Worm (Caenorhabditis elegans) whole organism, L4 larva: ENCODE measurements around the gene gst-32.

ENCODE experiments used
- Y75B8A.6 ChIP-seq: fragments of 200-800 bp; sonication (Bioruptor generic); IDR thresholded peaks from 2 replicates; pipeline ENCODE4 v1.3.6; 2022; ENCODE audit warnings: missing genetic modification reagents, missing genetic modification characterization, missing compliant biosample characterization
- ces-1 ChIP-seq: fragments of 150-350 bp; sonication (generic microtip); optimal IDR thresholded peaks from 4 replicates; lab custom pipeline; 2014; ENCODE audit warnings: missing biosample characterization, missing genetic modification reagents, missing genetic modification characterization
- lin-39 ChIP-seq: fragments of 150-350 bp; optimal IDR thresholded peaks from 2 replicates; lab custom pipeline; 2014; ENCODE audit warnings: missing biosample characterization, missing genetic modification reagents, missing genetic modification characterization
- mes-2 ChIP-seq: sonication (generic microtip); optimal IDR thresholded peaks from 2 replicates; lab custom pipeline; 2016; ENCODE audit warnings: missing genotype, mild to moderate bottlenecking, missing genetic modification characterization, missing compliant biosample characterization; ENCODE audit not compliant: poor library complexity, severe bottlenecking
- nhr-11 ChIP-seq: fragments of 150-350 bp; optimal IDR thresholded peaks from 2 replicates; lab custom pipeline; 2014; ENCODE audit warnings: missing biosample characterization, missing genetic modification characterization
- nhr-6 ChIP-seq: fragments of 150-350 bp; optimal IDR thresholded peaks from 2 replicates; lab custom pipeline; 2014; ENCODE audit warnings: missing biosample characterization, missing genetic modification characterization
- unc-39 ChIP-seq: sonication (generic microtip); optimal IDR thresholded peaks from 2 replicates; lab custom pipeline; 2017; ENCODE audit warnings: missing biosample characterization, missing genetic modification characterization

DNA sequence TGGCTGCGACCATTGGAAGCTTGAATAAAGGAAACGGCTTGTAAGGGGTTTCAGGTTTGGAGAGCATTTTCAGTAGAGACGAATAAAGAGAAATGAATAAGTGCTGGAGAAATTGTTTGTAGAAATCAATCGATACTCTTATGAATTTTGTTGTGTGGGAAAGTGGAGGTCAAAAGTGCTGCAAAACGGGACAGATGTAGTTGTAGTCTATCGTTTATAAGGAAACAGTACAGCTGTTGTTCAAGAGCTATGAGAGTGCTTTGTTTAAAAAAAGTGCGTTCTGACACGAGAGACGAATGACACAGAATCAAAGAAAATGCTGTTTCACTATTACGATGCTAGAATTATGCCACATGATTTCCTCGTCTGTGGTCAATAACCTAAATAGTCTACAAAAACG is 47.9 kb downstream of the gst-32 start, which contains the start of gene Y53F4B.62:
- TF ChIP-seq ces-1 (GFP tag; lab: Kevin White, UChicago) (no peak), unc-39 (no peak), nhr-6 (tag; lab: Kevin White, UChicago) (no peak), Y75B8A.6 (no peak), lin-39 (no peak), nhr-11 (tag; lab: Kevin White, UChicago) (no peak), mes-2 (tag; lab: Kevin White, UChicago) (no peak)
